Worm (Caenorhabditis elegans) whole organism, early embryonic: ENCODE data around the gene T04F3.1.

ENCODE experiments used
- aly-1 ChIP-seq: sonication (generic microtip); optimal IDR thresholded peaks from 2 replicates; lab custom pipeline; 2016; ENCODE audit warnings: missing genetic modification characterization, missing compliant biosample characterization
- hmg-4 ChIP-seq: fragments of 200-800 bp; sonication (Bioruptor generic); optimal IDR thresholded peaks from 2 replicates; lab custom pipeline; 2018; ENCODE audit warnings: mild to moderate bottlenecking, missing genetic modification characterization, missing compliant biosample characterization
- hnd-1 ChIP-seq: sonication (generic microtip); optimal IDR thresholded peaks from 2 replicates; lab custom pipeline; 2016; ENCODE audit warnings: missing genetic modification characterization, missing compliant biosample characterization
- tbx-37 ChIP-seq: fragments of 200-800 bp; sonication (Bioruptor generic); conservative IDR thresholded peaks from 2 replicates; pipeline ENCODE4 v1.3.6; 2022; ENCODE audit warnings: missing genetic modification reagents, missing genetic modification characterization, missing compliant biosample characterization
- tra-4 ChIP-seq: sonication (generic microtip); optimal IDR thresholded peaks from 2 replicates; lab custom pipeline; 2017; ENCODE audit warnings: missing genetic modification characterization, missing compliant biosample characterization

- no peak for TF ChIP-seq hmg-4
- no peak for TF ChIP-seq tra-4
- TF ChIP-seq aly-1 (tag; lab: Kevin White, UChicago): no peak
- no peak for TF ChIP-seq hnd-1 (tag; lab: Kevin White, UChicago)
- no peak for TF ChIP-seq tbx-37 (GFP tag; lab: Robert Waterston, UW)
Observed at ce11 chrV:11802508-11802907, 62.6 kb downstream of the T04F3.1 start.
